Fruit fly (Drosophila melanogaster) whole organism, embryonic: ENCODE data around the gene Lcp65Ae.
A peak's percentile ranks its signal among the peaks of the same experiment; 100 is the strongest.

Source experiments
- Bgb ChIP-seq: fragments of 200-800 bp; sonication (Bioruptor generic); IDR thresholded peaks from 2 replicates; pipeline ENCODE4 v1.3.6; 2022; ENCODE audit warnings: missing biosample characterization, missing genetic modification characterization; ENCODE audit not compliant: partially characterized antibody
- CG10321 ChIP-seq: fragments of 200-800 bp; sonication (Bioruptor generic); IDR thresholded peaks from 2 replicates; pipeline ENCODE4 v1.3.6; 2022; ENCODE audit warnings: missing biosample characterization, missing genetic modification characterization
- CG14014 ChIP-seq: fragments of 200-800 bp; sonication (Bioruptor generic); IDR thresholded peaks from 2 replicates; pipeline ENCODE4 v1.3.6; 2022; ENCODE audit warnings: missing biosample characterization, missing genetic modification characterization
- CG2120 ChIP-seq: fragments of 200-800 bp; sonication (Bioruptor generic); optimal IDR thresholded peaks from 3 replicates; lab custom pipeline; 2016; ENCODE audit warnings: missing biosample characterization, missing genetic modification characterization
- CG2875 ChIP-seq: fragments of 200-800 bp; sonication (Bioruptor generic); optimal IDR thresholded peaks from 2 replicates; lab custom pipeline; 2017; ENCODE audit warnings: missing biosample characterization, mild to moderate bottlenecking, missing genetic modification characterization, missing genetic modification reagents
- CG32767 ChIP-seq: fragments of 200-800 bp; sonication (Bioruptor generic); IDR thresholded peaks from 2 replicates; pipeline ENCODE4 v1.3.6; 2022; ENCODE audit warnings: missing biosample characterization, missing genetic modification characterization
- CG3838 ChIP-seq: fragments of 200-800 bp; sonication (Bioruptor generic); optimal IDR thresholded peaks from 3 replicates; lab custom pipeline; 2016; ENCODE audit warnings: missing biosample characterization, missing genetic modification characterization
- CG4282 ChIP-seq: fragments of 200-800 bp; sonication (Bioruptor generic); optimal IDR thresholded peaks from 2 replicates; lab custom pipeline; 2016; ENCODE audit warnings: missing biosample characterization, missing genetic modification characterization
- CG4424 ChIP-seq: fragments of 200-800 bp; sonication (Bioruptor generic); optimal IDR thresholded peaks from 3 replicates; lab custom pipeline; 2016; ENCODE audit warnings: missing biosample characterization, missing genetic modification characterization
- CG8478 ChIP-seq: fragments of >200 bp; optimal IDR thresholded peaks from 2 replicates; lab custom pipeline; 2018
- CG8765 ChIP-seq: fragments of 200-800 bp; sonication (Bioruptor generic); IDR thresholded peaks from 2 replicates; pipeline ENCODE4 v1.3.6; 2022; ENCODE audit warnings: missing biosample characterization, missing genetic modification characterization
- CG8944 ChIP-seq: fragments of 200-800 bp; sonication (Bioruptor generic); optimal IDR thresholded peaks from 3 replicates; lab custom pipeline; 2016; ENCODE audit warnings: missing biosample characterization, missing genetic modification characterization
- Camta ChIP-seq: fragments of 200-800 bp; sonication (Bioruptor generic); optimal IDR thresholded peaks from 2 replicates; lab custom pipeline; 2016; ENCODE audit warnings: missing biosample characterization, missing genetic modification characterization
- Chrac-16 ChIP-seq: fragments of 200-800 bp; sonication (Bioruptor generic); optimal IDR thresholded peaks from 3 replicates; lab custom pipeline; 2016; ENCODE audit warnings: missing biosample characterization, missing genetic modification characterization
- Elba2 ChIP-seq: fragments of 200-800 bp; sonication (Bioruptor generic); optimal IDR thresholded peaks from 3 replicates; lab custom pipeline; 2016; ENCODE audit warnings: missing biosample characterization, missing genetic modification characterization
- Ets65A ChIP-seq: fragments of 200-800 bp; sonication (Bioruptor generic); peaks from one replicate; lab custom pipeline; 2016; ENCODE audit warnings: missing biosample characterization, missing genetic modification characterization
- Fer2 ChIP-seq: fragments of 200-800 bp; sonication (Bioruptor generic); optimal IDR thresholded peaks from 2 replicates; lab custom pipeline; 2018; ENCODE audit warnings: missing biosample characterization, mild to moderate bottlenecking, missing genetic modification characterization, moderate library complexity
- HHEX ChIP-seq: fragments of 200-800 bp; sonication (Bioruptor generic); optimal IDR thresholded peaks from 3 replicates; lab custom pipeline; 2017; ENCODE audit warnings: missing biosample characterization, mild to moderate bottlenecking, missing genetic modification characterization, missing genetic modification reagents
- HLHmδ ChIP-seq: fragments of 200-800 bp; sonication (Bioruptor generic); optimal IDR thresholded peaks from 2 replicates; lab custom pipeline; 2018; ENCODE audit warnings: missing biosample characterization, mild to moderate bottlenecking, missing genetic modification characterization, moderate library complexity
- Hsf ChIP-seq: fragments of 200-800 bp; sonication (Bioruptor generic); optimal IDR thresholded peaks from 3 replicates; lab custom pipeline; 2016; ENCODE audit warnings: missing biosample characterization, missing genetic modification characterization
- Jarid2 ChIP-seq: fragments of 200-800 bp; sonication (Bioruptor generic); optimal IDR thresholded peaks from 3 replicates; lab custom pipeline; 2017; ENCODE audit warnings: mild to moderate bottlenecking, missing biosample characterization, missing genetic modification reagents, missing genetic modification characterization
- MBD-R2 ChIP-seq: fragments of 200-800 bp; sonication (Bioruptor generic); IDR thresholded peaks from 2 replicates; pipeline ENCODE4 v1.3.6; 2022; ENCODE audit warnings: missing biosample characterization, missing genetic modification characterization
- Meics ChIP-seq: fragments of 200-800 bp; sonication (Bioruptor generic); optimal IDR thresholded peaks from 2 replicates; lab custom pipeline; 2017; ENCODE audit warnings: missing biosample characterization, mild to moderate bottlenecking, missing genetic modification characterization
- Myb ChIP-seq: fragments of 200-800 bp; sonication (Bioruptor generic); optimal IDR thresholded peaks from 2 replicates; lab custom pipeline; 2016; ENCODE audit warnings: missing biosample characterization, missing genetic modification characterization
- Optix ChIP-seq: fragments of 200-800 bp; sonication (Bioruptor generic); IDR thresholded peaks from 3 replicates; pipeline ENCODE4 v1.3.6; 2022; ENCODE audit warnings: missing biosample characterization, missing genetic modification characterization
- Pdp1 ChIP-seq, 2 experiments: fragments of 200-800 bp; sonication (Bioruptor generic); optimal IDR thresholded peaks; 3 replicates each; lab custom pipeline; 2016; ENCODE audit warnings: missing biosample characterization in 2 of 2, missing genetic modification characterization in 2 of 2, mild to moderate bottlenecking in 1 of 2, moderate library complexity in 1 of 2
- Scr ChIP-seq: fragments of 200-800 bp; sonication (Bioruptor generic); IDR thresholded peaks from 2 replicates; pipeline ENCODE4 v1.3.6; 2022; ENCODE audit warnings: missing biosample characterization, missing genetic modification characterization; ENCODE audit not compliant: partially characterized antibody
- Side ChIP-seq: fragments of 200-800 bp; sonication (Bioruptor generic); optimal IDR thresholded peaks from 2 replicates; lab custom pipeline; 2016; ENCODE audit warnings: missing biosample characterization, missing genetic modification characterization
- Vsx1 ChIP-seq: fragments of 200-800 bp; sonication (Bioruptor generic); optimal IDR thresholded peaks from 2 replicates; lab custom pipeline; 2017; ENCODE audit warnings: missing biosample characterization, mild to moderate bottlenecking, missing genetic modification characterization, missing genetic modification reagents
- al ChIP-seq: fragments of 200-800 bp; sonication (Bioruptor generic); IDR thresholded peaks from 2 replicates; pipeline ENCODE4 v1.3.6; 2022; ENCODE audit warnings: missing biosample characterization, missing genetic modification characterization
- ara ChIP-seq: fragments of 200-800 bp; sonication (Bioruptor generic); IDR thresholded peaks from 2 replicates; pipeline ENCODE4 v1.3.6; 2022; ENCODE audit warnings: missing biosample characterization, missing genetic modification characterization
- bab2 ChIP-seq: fragments of 200-800 bp; sonication (Bioruptor generic); optimal IDR thresholded peaks from 2 replicates; lab custom pipeline; 2016; ENCODE audit warnings: missing biosample characterization, missing genetic modification characterization
- bigmax ChIP-seq: fragments of 200-800 bp; sonication (Bioruptor generic); optimal IDR thresholded peaks from 2 replicates; lab custom pipeline; 2018; ENCODE audit warnings: missing biosample characterization, mild to moderate bottlenecking, missing genetic modification characterization
- dm ChIP-seq: fragments of 200-800 bp; sonication (Bioruptor generic); optimal IDR thresholded peaks from 3 replicates; lab custom pipeline; 2016; ENCODE audit warnings: missing biosample characterization, missing genetic modification characterization
- dmrt11E ChIP-seq: fragments of 200-800 bp; sonication (Bioruptor generic); optimal IDR thresholded peaks from 3 replicates; lab custom pipeline; 2018; ENCODE audit warnings: missing biosample characterization, mild to moderate bottlenecking, missing genetic modification characterization, moderate library complexity
- dysf ChIP-seq: fragments of 200-800 bp; sonication (Bioruptor generic); IDR thresholded peaks from 3 replicates; pipeline ENCODE4 v1.3.6; 2022; ENCODE audit warnings: missing biosample characterization, missing genetic modification characterization
- ems ChIP-seq: fragments of 200-800 bp; sonication (Bioruptor generic); optimal IDR thresholded peaks from 3 replicates; lab custom pipeline; 2016; ENCODE audit warnings: missing biosample characterization, missing genetic modification characterization
- eyg ChIP-seq: fragments of 200-800 bp; sonication (Bioruptor generic); optimal IDR thresholded peaks from 3 replicates; lab custom pipeline; 2016; ENCODE audit warnings: missing biosample characterization, missing genetic modification characterization
- fd96Cb ChIP-seq: fragments of 200-800 bp; sonication (Bioruptor generic); optimal IDR thresholded peaks from 2 replicates; lab custom pipeline; 2018; ENCODE audit warnings: missing biosample characterization, mild to moderate bottlenecking, missing genetic modification characterization, moderate library complexity
- ftz-f1 ChIP-seq: fragments of 200-800 bp; sonication (Bioruptor generic); optimal IDR thresholded peaks from 2 replicates; lab custom pipeline; 2016; ENCODE audit warnings: missing biosample characterization, missing genetic modification characterization
- hbn ChIP-seq: fragments of 200-800 bp; sonication (Bioruptor generic); IDR thresholded peaks from 2 replicates; pipeline ENCODE4 v1.3.6; 2022; ENCODE audit warnings: missing biosample characterization, missing genetic modification characterization; ENCODE audit not compliant: partially characterized antibody
- hkb ChIP-seq, 2 experiments: fragments of 200-800 bp in 1 of 2; fragments of >200 bp in 1 of 2; sonication (Bioruptor generic) in 1 of 2; IDR thresholded peaks in 1 of 2; optimal IDR thresholded peaks in 1 of 2; 2 replicates each; pipeline versions ENCODE4 v1.3.6 to Lab custom; 2017 to 2022; ENCODE audit warnings: missing biosample characterization in 1 of 2, missing genetic modification characterization in 1 of 2
- ind ChIP-seq: fragments of 200-800 bp; sonication (Bioruptor generic); optimal IDR thresholded peaks from 3 replicates; lab custom pipeline; 2016; ENCODE audit warnings: missing biosample characterization, missing genetic modification characterization
- lov ChIP-seq, 2 experiments: fragments of 200-800 bp in 1 of 2; fragments of >200 bp in 1 of 2; sonication (Bioruptor generic) in 1 of 2; IDR thresholded peaks in 1 of 2; optimal IDR thresholded peaks in 1 of 2; 2 replicates in 1 of 2; 3 replicates in 1 of 2; pipeline versions ENCODE4 v1.3.6 to Lab custom; 2017 to 2022; ENCODE audit warnings: missing biosample characterization in 1 of 2, missing genetic modification characterization in 1 of 2
- sc ChIP-seq, 3 experiments: fragments of >200 bp in 2 of 3; fragments of 200-800 bp in 1 of 3; sonication (Bioruptor generic) in 1 of 3; optimal IDR thresholded peaks; 2 replicates in 2 of 3; 3 replicates in 1 of 3; lab custom pipeline; 2017; ENCODE audit warnings: mild to moderate bottlenecking in 1 of 3, missing biosample characterization in 1 of 3, missing genetic modification characterization in 1 of 3, missing genetic modification reagents in 1 of 3
- sna ChIP-seq: fragments of 200-800 bp; sonication (Bioruptor generic); IDR thresholded peaks from 2 replicates; pipeline ENCODE4 v1.3.6; 2022; ENCODE audit warnings: missing biosample characterization, missing genetic modification characterization; ENCODE audit not compliant: partially characterized antibody
- so ChIP-seq: fragments of 200-800 bp; sonication (Bioruptor generic); IDR thresholded peaks from 3 replicates; pipeline ENCODE4 v1.3.6; 2022; ENCODE audit warnings: missing biosample characterization, missing genetic modification characterization
- ssp ChIP-seq: fragments of 200-800 bp; sonication (Bioruptor generic); IDR thresholded peaks from 2 replicates; pipeline ENCODE4 v1.3.6; 2022; ENCODE audit warnings: missing biosample characterization, missing genetic modification characterization
- tgo ChIP-seq: fragments of 200-800 bp; sonication (Bioruptor generic); IDR thresholded peaks from 3 replicates; pipeline ENCODE4 v1.3.6; 2022; ENCODE audit warnings: missing biosample characterization, missing genetic modification characterization

The Lcp65Ae gene

DNA sequence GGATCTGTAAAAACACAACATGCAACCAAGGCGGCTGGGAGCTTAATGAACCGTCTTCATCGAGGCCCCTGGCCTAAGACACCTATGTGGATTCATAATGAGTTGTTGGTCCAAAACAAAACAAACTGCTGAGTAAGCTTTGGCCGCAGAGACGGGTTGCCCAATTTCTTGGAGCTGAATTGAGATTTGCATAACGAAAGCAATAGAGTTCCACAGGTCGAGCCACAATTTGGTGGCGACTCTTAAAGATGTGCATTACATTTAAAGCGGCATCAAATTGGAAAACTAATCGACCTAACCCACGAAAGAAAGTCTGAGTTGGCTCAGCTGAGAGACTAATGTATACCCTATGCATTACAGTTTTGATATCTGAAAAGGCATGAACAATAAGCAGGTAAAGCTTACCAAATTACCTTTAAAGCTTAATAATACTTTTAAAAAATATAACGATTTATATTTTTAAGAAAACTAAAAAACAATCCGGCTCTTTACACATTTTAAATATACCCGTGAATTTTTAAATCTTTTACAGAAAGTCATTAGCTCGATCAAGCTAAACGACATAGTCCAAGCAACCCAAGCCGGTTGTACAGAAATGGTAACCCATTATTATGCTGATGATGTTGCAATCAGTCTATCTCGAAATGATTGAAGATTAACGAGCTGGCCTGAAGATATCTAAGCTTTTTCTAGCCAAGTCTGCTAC is 19.6 kb upstream of the Lcp65Ae start, which contains the start of gene CG13297:
Gene CG13297 (minus strand): TSS at position 51 of the 706 bp plus-strand sequence.
- TF ChIP-seq CG32767 (GFP tag; lab: Robert Waterston, UW) (peak; percentile 69; the same call in 1 of the 2 replicates), CG4282 (GFP tag; lab: Kevin White, UChicago) (no peak), ind (peak; percentile 45), so (no peak), CG14014 (peak; percentile 25; the same call in 1 of the 2 replicates), CG8478 (lab: Kevin White, UChicago) (no peak), ems (GFP tag; lab: Kevin White, UChicago) (no peak), dysf (GFP tag; lab: Robert Waterston, UW) (peak; percentile 57; the same call in 2 of the 3 replicates), ara (GFP tag; lab: Robert Waterston, UW) (no peak), Pdp1 (GFP tag; optimal IDR thresholded peaks at IDR 0.05; lab: Kevin White, UChicago) (peak in 1 of 2 experiments; percentile 2), MBD-R2 (no peak), sna (GFP tag; lab: Robert Waterston, UW) (no peak), CG3838 (no peak), fd96Cb (tag; lab: Kevin White, UChicago) (peak; percentile 71), Chrac-16 (no peak), Optix (GFP tag; lab: Robert Waterston, UW) (no peak), CG10321 (GFP tag; lab: Robert Waterston, UW) (no peak), Hsf (GFP tag; lab: Kevin White, UChicago) (no peak), ssp (GFP tag; lab: Robert Waterston, UW) (no peak; the same call in 1 of the 2 replicates), Jarid2 (GFP tag; lab: Kevin White, UChicago) (no peak), Side (GFP tag; lab: Kevin White, UChicago) (no peak), Vsx1 (GFP tag; lab: Kevin White, UChicago) (peak; percentile 46), sc (optimal IDR thresholded peaks at IDR 0.05; lab: Kevin White, UChicago) (no peak), sc (GFP tag; optimal IDR thresholded peaks at IDR 0.05; lab: Kevin White, UChicago) (no peak), CG2120 (GFP tag; lab: Kevin White, UChicago) (no peak), Ets65A (no peak), lov (optimal IDR thresholded peaks at IDR 0.05; lab: Kevin White, UChicago) (no peak), lov (GFP tag; IDR thresholded peaks at IDR 0.05; lab: Robert Waterston, UW) (no peak), bigmax (GFP tag; lab: Kevin White, UChicago) (no peak), HHEX (GFP tag; lab: Kevin White, UChicago) (no peak), hkb (optimal IDR thresholded peaks at IDR 0.05; lab: Kevin White, UChicago) (no peak), hkb (GFP tag; IDR thresholded peaks at IDR 0.05; lab: Robert Waterston, UW) (peak; percentile 65; the same call in 1 of the 2 replicates), bab2 (no peak), CG8944 (GFP tag; lab: Kevin White, UChicago) (no peak), tgo (GFP tag; lab: Robert Waterston, UW) (peak; percentile 60; the same call in 2 of the 3 replicates), al (GFP tag; lab: Robert Waterston, UW) (no peak), dmrt11E (tag; lab: Kevin White, UChicago) (no peak), Scr (GFP tag; lab: Robert Waterston, UW) (no peak), ftz-f1 (GFP tag; lab: Kevin White, UChicago) (no peak), dm (GFP tag; lab: Kevin White, UChicago) (no peak), CG4424 (GFP tag; lab: Kevin White, UChicago) (peak; percentile 41), eyg (no peak), HLHmδ (no peak), Elba2 (GFP tag; lab: Kevin White, UChicago) (no peak), CG8765 (GFP tag; lab: Robert Waterston, UW) (no peak), Bgb (no peak), Myb (no peak), hbn (GFP tag; lab: Robert Waterston, UW) (no peak), Fer2 (tag; lab: Kevin White, UChicago) (no peak), Camta (GFP tag; lab: Kevin White, UChicago) (no peak), Meics (GFP tag; lab: Kevin White, UChicago) (peak; percentile 42), CG2875 (no peak)
